Comparison of ENCODE assay signal across 1 worm cellular context in the genomic region with DNA sequence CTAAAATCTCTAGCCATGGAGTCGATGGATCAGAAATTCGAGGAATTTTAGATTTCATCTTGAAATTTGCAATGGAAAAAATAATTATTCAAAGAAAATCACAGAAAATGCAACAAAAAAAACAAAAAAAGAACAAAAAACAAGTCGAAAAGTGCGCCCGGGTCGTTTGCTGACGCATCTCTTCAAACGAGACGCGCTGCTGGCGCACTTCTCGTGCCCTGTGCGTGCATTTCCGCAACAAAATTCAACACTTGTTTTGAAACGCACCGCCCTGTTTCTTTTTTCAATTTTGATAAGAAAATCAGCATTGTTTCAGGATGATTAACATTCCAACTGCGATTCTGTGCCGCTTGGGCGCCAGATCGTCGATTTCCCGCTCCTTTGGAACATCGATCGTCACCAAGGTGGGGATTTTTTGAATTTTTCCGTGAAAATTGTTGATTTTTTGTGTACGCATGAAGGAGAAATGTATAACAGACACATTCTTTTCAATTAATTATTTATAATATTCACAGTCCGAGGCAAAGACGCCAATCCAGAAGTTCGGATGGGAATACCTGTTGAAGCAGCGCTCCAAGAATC.
TF ChIP-seq lines count a peak whose summit lies in the region.

A gene (minus strand): TSS at position 58 of the 582 bp plus-strand sequence.
A gene (plus strand): TSS at position 317 of the 582 bp plus-strand sequence.

TF ChIP-seq in whole organism, L4 larva, 104 proteins besides CTCF, POLR2A, EP300 and RAD21 (continued from another document):
- TF ChIP-seq saeg-2 (GFP tag; IDR thresholded peaks at IDR 0.05; lab: Robert Waterston, UW): 0 out of 2 replicates have a peak, but pooled peaks have one; percentile 35
- TF ChIP-seq nhr-77 (tag; optimal IDR thresholded peaks at IDR 0.05; lab: Kevin White, UChicago): peak; percentile 71
- TF ChIP-seq pha-4 (GFP tag; IDR thresholded peaks at IDR 0.05; lab: Robert Waterston, UW): peak; percentile 76; the same call in 1 of the 2 replicates
- no peak for TF ChIP-seq pha-4 (tag; optimal IDR thresholded peaks at IDR 0.05; lab: Kevin White, UChicago)
- TF ChIP-seq dmd-6 (GFP tag; IDR thresholded peaks at IDR 0.05; lab: Robert Waterston, UW): peak; percentile 88
- TF ChIP-seq Y48G9A.11 (GFP tag; IDR thresholded peaks at IDR 0.05; lab: Robert Waterston, UW): no peak
- peak; percentile 44 for TF ChIP-seq nhr-48 (tag; optimal IDR thresholded peaks at IDR 0.05; lab: Kevin White, UChicago)
- TF ChIP-seq nhr-42 (GFP tag; IDR thresholded peaks at IDR 0.05; lab: Robert Waterston, UW): 0 out of 2 replicates have a peak, but pooled peaks have one; percentile 67
- TF ChIP-seq daf-19 (GFP tag; conservative IDR thresholded peaks at IDR 0.05; lab: Robert Waterston, UW): 0 out of 2 replicates have a peak, but pooled peaks have one; percentile 67
- peak; percentile 94 for TF ChIP-seq dve-1 (tag; optimal IDR thresholded peaks at IDR 0.05; lab: Kevin White, UChicago; ENCODE audit: insufficient read depth)
- peak; percentile 86 for TF ChIP-seq lin-13 (GFP tag; optimal IDR thresholded peaks at IDR 0.05; lab: Kevin White, UChicago)
